Fruit fly (Drosophila melanogaster) S2 (cell line): Measurements from ENCODE around the gene SecCl.

Source experiments
- CG8478 ChIP-seq: fragments of >200 bp; optimal IDR thresholded peaks from 2 replicates; lab custom pipeline; 2018
- CTCF ChIP-seq, 2 experiments: fragments of >200 bp; optimal IDR thresholded peaks; 2 replicates each; lab custom pipeline; 2018

SecCl gene

dm6 chr3L:17500315-17500985, 30.5 kb downstream of the SecCl start:
- TF ChIP-seq CTCF (optimal IDR thresholded peaks at IDR 0.05; lab: Kevin White, UChicago): no peak
- TF ChIP-seq CG8478 (lab: Kevin White, UChicago): no peak

dm6 chr3L:17502235-17502634, 32.3 kb downstream of the SecCl start:
- TF ChIP-seq CG8478 (lab: Kevin White, UChicago) (no peak), CTCF (optimal IDR thresholded peaks at IDR 0.05; lab: Kevin White, UChicago) (no peak)

dm6 chr3L:17504538-17504937, 34.6 kb downstream of the SecCl start:
- TF ChIP-seq CTCF (optimal IDR thresholded peaks at IDR 0.05; lab: Kevin White, UChicago): no peak
- no peak for TF ChIP-seq CG8478 (lab: Kevin White, UChicago)

dm6 chr3L:17506005-17506760, 36.3 kb downstream of the SecCl start:
- TF ChIP-seq CG8478 (lab: Kevin White, UChicago) (no peak), CTCF (optimal IDR thresholded peaks at IDR 0.05; lab: Kevin White, UChicago) (no peak)

dm6 chr3L:17506830-17507229, 36.9 kb downstream of the SecCl start:
- TF ChIP-seq CTCF (optimal IDR thresholded peaks at IDR 0.05; lab: Kevin White, UChicago) (no peak), CG8478 (lab: Kevin White, UChicago) (no peak)

- TF ChIP-seq CTCF (optimal IDR thresholded peaks at IDR 0.05; lab: Kevin White, UChicago) (no peak), CG8478 (lab: Kevin White, UChicago) (no peak)
Observed at dm6 chr3L:17513492-17513891, 43.6 kb downstream of the SecCl start.

- no peak for TF ChIP-seq CTCF (optimal IDR thresholded peaks at IDR 0.05; lab: Kevin White, UChicago)
- TF ChIP-seq CG8478 (lab: Kevin White, UChicago): no peak
Observed at dm6 chr3L:17513893-17514616, 44.1 kb downstream of the SecCl start, which contains the start of the genes U4-U6-60K and CG7564. Gene U4-U6-60K (minus strand): TSS chr3L:17513912. Gene CG7564 (plus strand): TSS chr3L:17514298.
